Worm (Caenorhabditis elegans) whole organism, midembryonic: ENCODE measurements around the gene ZK84.1.
"Not testable (repeated sequence)": the region's sequence is repeated elsewhere in the genome, so short reads cannot be mapped to it uniquely, and the experiment has no call there.

Experiments
- T22C8.4 ChIP-seq: fragments of 200-800 bp; sonication (Bioruptor generic); IDR thresholded peaks from 2 replicates; pipeline ENCODE4 v1.3.6; 2022; ENCODE audit warnings: missing genetic modification characterization, missing compliant biosample characterization
- cog-1 ChIP-seq: sonication (generic microtip); optimal IDR thresholded peaks from 2 replicates; lab custom pipeline; 2016; ENCODE audit warnings: missing genetic modification characterization, missing compliant biosample characterization
- flt-1 ChIP-seq: fragments of 200-800 bp; sonication (Bioruptor generic); IDR thresholded peaks from 2 replicates; pipeline ENCODE4 v1.3.6; 2022; ENCODE audit warnings: missing genetic modification characterization, missing compliant biosample characterization
- klf-2 ChIP-seq: fragments of 200-800 bp; sonication (Bioruptor generic); conservative IDR thresholded peaks from 2 replicates; pipeline ENCODE4 v1.3.6; 2022; ENCODE audit warnings: missing genetic modification reagents, missing genetic modification characterization, missing compliant biosample characterization
- med-1 ChIP-seq: sonication (generic microtip); optimal IDR thresholded peaks from 2 replicates; lab custom pipeline; 2017; ENCODE audit warnings: missing genetic modification characterization, mild to moderate bottlenecking, missing compliant biosample characterization, antibody characterized with exemption, missing genetic modification reagents; ENCODE audit not compliant: insufficient read depth
- ref-1 ChIP-seq: fragments of 200-800 bp; sonication (Bioruptor generic); conservative IDR thresholded peaks from 2 replicates; pipeline ENCODE4 v1.3.6; 2022; ENCODE audit warnings: missing genetic modification reagents, missing genetic modification characterization, missing compliant biosample characterization
- tab-1 ChIP-seq: fragments of 200-800 bp; sonication (Bioruptor generic); IDR thresholded peaks from 2 replicates; pipeline ENCODE4 v1.3.6; 2022; ENCODE audit warnings: missing genetic modification characterization, missing compliant biosample characterization
- ztf-23 ChIP-seq: fragments of 200-800 bp; sonication (Bioruptor generic); IDR thresholded peaks from 2 replicates; pipeline ENCODE4 v1.3.6; 2022; ENCODE audit warnings: missing genetic modification reagents, missing genetic modification characterization, missing compliant biosample characterization
- ztf-29 ChIP-seq: fragments of 200-800 bp; sonication (Bioruptor generic); IDR thresholded peaks from 2 replicates; pipeline ENCODE4 v1.3.6; 2022; ENCODE audit warnings: missing genetic modification reagents, missing genetic modification characterization, missing compliant biosample characterization

Gene ZK84.1

ce11 chrII:6014057-6014456 lies 6.4 kb upstream of the ZK84.1 start, which contains the start of gene ZK84.2:
TSS of gene ZK84.2 (plus strand) at chrII:6014357.
- not testable (repeated sequence) for TF ChIP-seq ztf-23 (GFP tag; lab: Robert Waterston, UW); cog-1 (tag; lab: Kevin White, UChicago); tab-1 (GFP tag; lab: Robert Waterston, UW)

ce11 chrII:6016410-6016809 lies 4.0 kb upstream of the ZK84.1 start, which contains the start of gene ZK84.5:
TSS of gene ZK84.5 (minus strand) at chrII:6016510.
- TF ChIP-seq med-1 (no peak), ztf-29 (GFP tag; lab: Robert Waterston, UW) (no peak), flt-1 (GFP tag; lab: Robert Waterston, UW) (no peak), ref-1 (GFP tag; lab: Robert Waterston, UW) (no peak), tab-1 (GFP tag; lab: Robert Waterston, UW) (no peak), T22C8.4 (no peak), klf-2 (GFP tag; lab: Robert Waterston, UW) (no peak)

- TF ChIP-seq flt-1 (GFP tag; lab: Robert Waterston, UW) (no peak), cog-1 (tag; lab: Kevin White, UChicago) (no peak), ref-1 (GFP tag; lab: Robert Waterston, UW) (no peak), klf-2 (GFP tag; lab: Robert Waterston, UW) (no peak), ztf-29 (GFP tag; lab: Robert Waterston, UW) (no peak), ztf-23 (GFP tag; lab: Robert Waterston, UW) (no peak), tab-1 (GFP tag; lab: Robert Waterston, UW) (no peak), med-1 (no peak), T22C8.4 (no peak)
Observed at ce11 chrII:6022596-6022995, 2.1 kb downstream of the ZK84.1 start.

- no peak for TF ChIP-seq cog-1 (tag; lab: Kevin White, UChicago)
- TF ChIP-seq ref-1 (GFP tag; lab: Robert Waterston, UW), result no peak
- TF ChIP-seq flt-1 (GFP tag; lab: Robert Waterston, UW), result no peak
- TF ChIP-seq ztf-23 (GFP tag; lab: Robert Waterston, UW), result no peak
- TF ChIP-seq T22C8.4, result no peak
- TF ChIP-seq ztf-29 (GFP tag; lab: Robert Waterston, UW), result no peak
- no peak for TF ChIP-seq tab-1 (GFP tag; lab: Robert Waterston, UW)
- TF ChIP-seq med-1, result no peak
Observed at ce11 chrII:6024879-6025278, 4.4 kb downstream of the ZK84.1 start, which contains the start of gene R12C12.9. TSS of gene R12C12.9 (minus strand) at chrII:6024979.

ce11 chrII:6025647-6026046 lies 5.2 kb downstream of the ZK84.1 start:
- no peak for TF ChIP-seq ztf-23 (GFP tag; lab: Robert Waterston, UW)
- no peak for TF ChIP-seq tab-1 (GFP tag; lab: Robert Waterston, UW)
- no peak for TF ChIP-seq ref-1 (GFP tag; lab: Robert Waterston, UW)
- no peak for TF ChIP-seq flt-1 (GFP tag; lab: Robert Waterston, UW)
- no peak for TF ChIP-seq ztf-29 (GFP tag; lab: Robert Waterston, UW)
- TF ChIP-seq klf-2 (GFP tag; lab: Robert Waterston, UW), result no peak
- TF ChIP-seq cog-1 (tag; lab: Kevin White, UChicago), result no peak
- no peak for TF ChIP-seq T22C8.4
- no peak for TF ChIP-seq med-1

- TF ChIP-seq tab-1 (GFP tag; lab: Robert Waterston, UW), result no peak
- TF ChIP-seq ref-1 (GFP tag; lab: Robert Waterston, UW), result no peak
- no peak for TF ChIP-seq T22C8.4
- TF ChIP-seq flt-1 (GFP tag; lab: Robert Waterston, UW), result no peak
- no peak for TF ChIP-seq ztf-29 (GFP tag; lab: Robert Waterston, UW)
- no peak for TF ChIP-seq med-1
- no peak for TF ChIP-seq ztf-23 (GFP tag; lab: Robert Waterston, UW)
- no peak for TF ChIP-seq cog-1 (tag; lab: Kevin White, UChicago)
Observed at ce11 chrII:6026646-6027045, 6.2 kb downstream of the ZK84.1 start.

ce11 chrII:6028594-6029141 lies 8.2 kb downstream of the ZK84.1 start:
- TF ChIP-seq cog-1 (tag; lab: Kevin White, UChicago), result no peak
- no peak for TF ChIP-seq tab-1 (GFP tag; lab: Robert Waterston, UW)
- no peak for TF ChIP-seq flt-1 (GFP tag; lab: Robert Waterston, UW)
- no peak for TF ChIP-seq ztf-29 (GFP tag; lab: Robert Waterston, UW)
- TF ChIP-seq klf-2 (GFP tag; lab: Robert Waterston, UW), result no peak
- TF ChIP-seq med-1, result no peak
- no peak for TF ChIP-seq ref-1 (GFP tag; lab: Robert Waterston, UW)
- TF ChIP-seq ztf-23 (GFP tag; lab: Robert Waterston, UW), result no peak
- no peak for TF ChIP-seq T22C8.4

- TF ChIP-seq ref-1 (GFP tag; lab: Robert Waterston, UW), result no peak
- no peak for TF ChIP-seq ztf-29 (GFP tag; lab: Robert Waterston, UW)
- no peak for TF ChIP-seq klf-2 (GFP tag; lab: Robert Waterston, UW)
- no peak for TF ChIP-seq med-1
- no peak for TF ChIP-seq tab-1 (GFP tag; lab: Robert Waterston, UW)
- TF ChIP-seq ztf-23 (GFP tag; lab: Robert Waterston, UW), result no peak
- no peak for TF ChIP-seq flt-1 (GFP tag; lab: Robert Waterston, UW)
- no peak for TF ChIP-seq cog-1 (tag; lab: Kevin White, UChicago)
- no peak for TF ChIP-seq T22C8.4
Observed at ce11 chrII:6031106-6031505, 10.7 kb downstream of the ZK84.1 start, which contains the start of gene frpr-16. TSS of gene frpr-16 (minus strand) at chrII:6031206.

- TF ChIP-seq klf-2 (GFP tag; lab: Robert Waterston, UW), result no peak
- TF ChIP-seq ref-1 (GFP tag; lab: Robert Waterston, UW), result no peak
- TF ChIP-seq med-1, result no peak
- no peak for TF ChIP-seq ztf-23 (GFP tag; lab: Robert Waterston, UW)
- TF ChIP-seq cog-1 (tag; lab: Kevin White, UChicago), result no peak
- TF ChIP-seq flt-1 (GFP tag; lab: Robert Waterston, UW), result no peak
- no peak for TF ChIP-seq T22C8.4
- no peak for TF ChIP-seq tab-1 (GFP tag; lab: Robert Waterston, UW)
- TF ChIP-seq ztf-29 (GFP tag; lab: Robert Waterston, UW), result no peak
Observed at ce11 chrII:6043166-6043565, 22.7 kb downstream of the ZK84.1 start, which contains the start of gene R12C12.10. TSS of gene R12C12.10 (minus strand) at chrII:6043266.
